Fruit fly (Drosophila melanogaster) whole organism, prepupa: Measurements from ENCODE around the gene PolrMT.

Experiments used
- Blimp-1 ChIP-seq: fragments of 200-800 bp; sonication (Bioruptor generic); optimal IDR thresholded peaks from 3 replicates; lab custom pipeline; 2017; ENCODE audit warnings: missing biosample characterization, missing genetic modification characterization, mild to moderate bottlenecking, moderate library complexity, missing genetic modification reagents
- CG11902 ChIP-seq: fragments of 200-800 bp; sonication (Bioruptor generic); optimal IDR thresholded peaks from 3 replicates; lab custom pipeline; 2016; ENCODE audit warnings: missing biosample characterization, missing genetic modification characterization
- CG15336 ChIP-seq: fragments of 200-800 bp; sonication (Bioruptor generic); IDR thresholded peaks from 2 replicates; pipeline ENCODE4 v1.3.6; 2022; ENCODE audit warnings: missing biosample characterization, missing genetic modification characterization
- CG1621 ChIP-seq: fragments of 200-800 bp; sonication (Bioruptor generic); optimal IDR thresholded peaks from 3 replicates; lab custom pipeline; 2018; ENCODE audit warnings: missing biosample characterization, mild to moderate bottlenecking, missing genetic modification characterization
- CG4318 ChIP-seq: fragments of 200-800 bp; sonication (Bioruptor generic); optimal IDR thresholded peaks from 3 replicates; lab custom pipeline; 2017; ENCODE audit warnings: missing biosample characterization, mild to moderate bottlenecking, missing genetic modification characterization
- CG6808 ChIP-seq: fragments of 200-800 bp; sonication (Bioruptor generic); optimal IDR thresholded peaks from 3 replicates; lab custom pipeline; 2017; ENCODE audit warnings: missing biosample characterization, missing genetic modification characterization, mild to moderate bottlenecking, moderate library complexity, missing genetic modification reagents
- CG6854 ChIP-seq: fragments of 200-800 bp; sonication (Bioruptor generic); optimal IDR thresholded peaks from 2 replicates; lab custom pipeline; 2017; ENCODE audit warnings: missing biosample characterization, mild to moderate bottlenecking, missing genetic modification characterization
- CG8632 ChIP-seq: fragments of 200-800 bp; sonication (Bioruptor generic); optimal IDR thresholded peaks from 3 replicates; lab custom pipeline; 2016; ENCODE audit warnings: missing biosample characterization, missing genetic modification characterization
- CG9139 ChIP-seq: fragments of 200-800 bp; sonication (Bioruptor generic); optimal IDR thresholded peaks from 3 replicates; lab custom pipeline; 2017; ENCODE audit warnings: missing biosample characterization, mild to moderate bottlenecking, missing genetic modification characterization
- Eip78C ChIP-seq: fragments of 200-800 bp; sonication (Bioruptor generic); peaks from one replicate; lab custom pipeline; 2016; ENCODE audit warnings: missing biosample characterization, missing genetic modification characterization
- Eip93F ChIP-seq: fragments of 200-800 bp; sonication (Bioruptor generic); optimal IDR thresholded peaks from 2 replicates; lab custom pipeline; 2016; ENCODE audit warnings: missing biosample characterization, mild to moderate bottlenecking, missing genetic modification characterization
- Hr4 ChIP-seq: fragments of 200-800 bp; sonication (Bioruptor generic); optimal IDR thresholded peaks from 3 replicates; lab custom pipeline; 2016; ENCODE audit warnings: missing biosample characterization, missing genetic modification characterization
- Lpt ChIP-seq: fragments of 200-800 bp; sonication (Bioruptor generic); optimal IDR thresholded peaks from 3 replicates; lab custom pipeline; 2016; ENCODE audit warnings: missing biosample characterization, missing genetic modification characterization
- OdsH ChIP-seq: fragments of 200-800 bp; sonication (Bioruptor generic); optimal IDR thresholded peaks from 3 replicates; lab custom pipeline; 2016; ENCODE audit warnings: missing biosample characterization, missing genetic modification characterization
- Sox102F ChIP-seq: fragments of 200-800 bp; sonication (Bioruptor generic); optimal IDR thresholded peaks from 2 replicates; lab custom pipeline; 2016; ENCODE audit warnings: missing biosample characterization, mild to moderate bottlenecking, missing genetic modification characterization
- cyc ChIP-seq: fragments of 200-800 bp; sonication (Bioruptor generic); optimal IDR thresholded peaks from 3 replicates; lab custom pipeline; 2016; ENCODE audit warnings: missing biosample characterization, missing genetic modification characterization
- dac ChIP-seq: fragments of 200-800 bp; sonication (Bioruptor generic); optimal IDR thresholded peaks from 2 replicates; lab custom pipeline; 2017; ENCODE audit warnings: missing biosample characterization, mild to moderate bottlenecking, missing genetic modification characterization
- dsx ChIP-seq: fragments of 200-800 bp; optimal IDR thresholded peaks from 3 replicates; lab custom pipeline; 2019; ENCODE audit warnings: missing biosample characterization, mild to moderate bottlenecking, missing genetic modification characterization, moderate library complexity; ENCODE audit not compliant: poor library complexity, severe bottlenecking
- eg ChIP-seq: fragments of 200-800 bp; sonication (Bioruptor generic); IDR thresholded peaks from 3 replicates; pipeline ENCODE4 v1.3.6; 2022; ENCODE audit warnings: missing biosample characterization, missing genetic modification characterization
- fd59A ChIP-seq: fragments of 200-800 bp; sonication (Bioruptor generic); optimal IDR thresholded peaks from 2 replicates; lab custom pipeline; 2017; ENCODE audit warnings: missing biosample characterization, mild to moderate bottlenecking, missing genetic modification characterization, missing genetic modification reagents
- fd85E ChIP-seq: fragments of 200-800 bp; sonication (Bioruptor generic); optimal IDR thresholded peaks from 3 replicates; lab custom pipeline; 2016; ENCODE audit warnings: missing biosample characterization, missing genetic modification characterization
- fkh ChIP-seq: fragments of 200-800 bp; sonication (Bioruptor generic); optimal IDR thresholded peaks from 3 replicates; lab custom pipeline; 2017; ENCODE audit warnings: missing biosample characterization, mild to moderate bottlenecking, missing genetic modification characterization, moderate library complexity
- salr ChIP-seq, 2 experiments: fragments of 200-800 bp; sonication (Bioruptor generic); optimal IDR thresholded peaks; 3 replicates each; lab custom pipeline; 2016 to 2018; ENCODE audit warnings: missing biosample characterization in 2 of 2, missing genetic modification characterization in 2 of 2, mild to moderate bottlenecking in 1 of 2
- spab ChIP-seq: fragments of 200-800 bp; sonication (Bioruptor generic); optimal IDR thresholded peaks from 2 replicates; lab custom pipeline; 2017; ENCODE audit warnings: missing biosample characterization, mild to moderate bottlenecking, missing genetic modification characterization, missing genetic modification reagents
- ss ChIP-seq, 2 experiments: fragments of 200-800 bp; sonication (Bioruptor generic); optimal IDR thresholded peaks; 2 replicates in 1 of 2; 3 replicates in 1 of 2; lab custom pipeline; 2017 to 2018; ENCODE audit warnings: mild to moderate bottlenecking in 2 of 2, missing biosample characterization in 2 of 2, missing genetic modification characterization in 2 of 2, moderate library complexity in 1 of 2
- svp ChIP-seq: fragments of 200-800 bp; sonication (Bioruptor generic); peaks from one replicate; lab custom pipeline; 2016; ENCODE audit warnings: missing biosample characterization, missing genetic modification characterization

The PolrMT gene

DNA sequence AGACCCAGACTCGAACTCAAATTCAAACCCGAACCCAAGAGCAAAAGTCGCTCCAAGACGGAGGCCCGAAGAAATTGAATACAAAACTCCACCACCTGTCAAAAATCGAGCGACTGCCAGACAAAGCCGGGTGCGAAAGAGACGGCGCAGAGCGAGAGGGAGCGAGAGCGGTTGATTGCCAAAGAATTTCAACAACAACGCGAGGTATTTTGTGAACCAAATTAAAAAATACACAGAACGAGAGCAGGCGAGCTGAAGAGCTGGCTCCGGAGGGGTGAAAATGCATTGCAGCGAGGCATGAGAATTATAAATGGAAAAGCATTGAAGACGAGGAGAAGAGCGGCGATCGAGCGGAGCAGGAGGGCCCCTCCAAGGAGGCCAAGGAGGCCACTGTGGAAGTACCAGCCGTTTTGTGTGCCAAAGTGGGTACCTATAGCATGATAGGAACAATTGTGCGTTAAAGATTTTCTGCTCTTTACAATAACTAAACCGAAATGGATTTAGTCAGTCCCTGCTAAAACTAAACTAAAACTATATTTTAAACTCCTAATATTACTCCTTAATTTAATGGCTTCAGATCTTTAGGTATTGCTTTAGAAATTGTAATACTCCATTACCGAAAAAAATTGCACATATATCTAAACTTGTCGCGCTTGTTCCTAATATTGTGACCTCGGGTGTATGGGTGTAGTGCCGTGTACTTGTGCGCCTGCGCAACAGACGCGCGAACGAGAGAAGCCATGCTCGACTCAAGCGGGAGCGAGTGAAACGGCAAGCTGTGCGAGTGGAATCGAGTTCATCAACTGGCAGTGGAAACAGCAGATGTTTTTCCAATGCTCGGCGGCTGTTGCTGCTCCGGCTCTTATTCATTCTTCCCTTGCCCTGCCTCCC lies 45.5 kb downstream of the PolrMT start (continued):
- TF ChIP-seq Eip93F (no peak), OdsH (peak; percentile 72), CG11902 (peak; percentile 58), fkh (GFP tag; lab: Kevin White, UChicago) (no peak), CG6808 (GFP tag; lab: Kevin White, UChicago) (peak; percentile 82), CG8632 (peak; percentile 63), ss (GFP tag; optimal IDR thresholded peaks at IDR 0.05; lab: Kevin White, UChicago) (peak; percentile 63 to 75), spab (GFP tag; lab: Kevin White, UChicago) (peak; percentile 66), cyc (GFP tag; lab: Kevin White, UChicago) (peak; percentile 76), CG9139 (GFP tag; lab: Kevin White, UChicago) (peak; percentile 33), Blimp-1 (GFP tag; lab: Kevin White, UChicago) (peak; percentile 53), salr (GFP tag; optimal IDR thresholded peaks at IDR 0.05; lab: Kevin White, UChicago) (peak; percentile 3 to 49), eg (0 out of 3 replicates have a peak, but pooled peaks have one; percentile 30), CG6854 (peak; percentile 57), Lpt (GFP tag; lab: Kevin White, UChicago) (no peak), fd59A (GFP tag; lab: Kevin White, UChicago) (peak; percentile 73), Hr4 (GFP tag; lab: Kevin White, UChicago) (peak; percentile 53), CG15336 (GFP tag; lab: Robert Waterston, UW) (0 out of 2 replicates have a peak, but pooled peaks have one; percentile 27), CG1621 (peak; percentile 42), dac (GFP tag; lab: Kevin White, UChicago) (peak; percentile 8), Sox102F (peak; percentile 29), fd85E (no peak)

dm6 chr2L:1057513-1057912 lies 50.7 kb downstream of the PolrMT start:
- TF ChIP-seq CG6854, result no peak
- TF ChIP-seq Eip78C (GFP tag; lab: Kevin White, UChicago), result peak; percentile 30

- peak; percentile 30 for TF ChIP-seq svp
- TF ChIP-seq dsx (GFP tag; lab: Kevin White, UChicago), result peak; percentile 52
- TF ChIP-seq Eip78C (GFP tag; lab: Kevin White, UChicago), result peak; percentile 30
- no peak for TF ChIP-seq CG4318 (GFP tag; lab: Kevin White, UChicago)
- TF ChIP-seq, all 60 proteins: peak for 3
Measured at dm6 chr2L:1056631-1057030, 51.5 kb downstream of the PolrMT start.
